Worm (Caenorhabditis elegans) whole organism, L4/young adult: ENCODE data around the gene B0454.26.
"Not testable (repeated sequence)": the region's sequence is repeated elsewhere in the genome, so short reads cannot be mapped to it uniquely, and the experiment has no call there.

Experiments used
- W03F9.2 ChIP-seq: fragments of 150-350 bp; optimal IDR thresholded peaks from 2 replicates; lab custom pipeline; 2014; ENCODE audit warnings: missing biosample characterization, missing genetic modification characterization
- dao-5 ChIP-seq: sonication (generic microtip); optimal IDR thresholded peaks from 2 replicates; lab custom pipeline; 2016; ENCODE audit warnings: missing genotype, missing genetic modification characterization, moderate library complexity, missing compliant biosample characterization
- him-1 ChIP-seq: sonication (generic microtip); optimal IDR thresholded peaks from 2 replicates; lab custom pipeline; 2016; ENCODE audit warnings: missing genotype, missing genetic modification reagents, missing genetic modification characterization, missing compliant biosample characterization

The B0454.26 gene

ce11 chrII:3045422-3045821 lies 7.1 kb upstream of the B0454.26 start:
- TF ChIP-seq dao-5 (tag; lab: Kevin White, UChicago) (no peak), W03F9.2 (tag; lab: Kevin White, UChicago) (no peak), him-1 (tag; lab: Kevin White, UChicago) (no peak)

DNA sequence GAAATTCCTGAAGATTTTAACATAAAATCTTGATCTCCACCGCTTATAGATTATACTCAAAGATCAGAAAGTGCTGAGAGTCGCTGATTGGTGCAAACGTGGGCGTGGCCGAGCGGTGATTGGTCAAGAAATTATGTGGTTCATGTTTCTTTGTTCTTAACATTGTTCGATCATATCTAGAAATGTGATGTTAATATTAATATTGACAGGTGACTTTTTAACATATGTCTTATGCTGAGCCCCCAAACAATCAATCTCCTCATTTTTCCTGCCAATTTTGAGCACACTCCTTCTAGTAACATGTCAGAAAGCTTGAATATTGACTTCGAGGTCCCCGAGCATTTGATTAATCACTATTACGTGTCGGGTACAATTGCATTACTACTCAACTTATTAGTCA lies 5.7 kb upstream of the B0454.26 start, which contains the start of gene sri-29:
Gene sri-29, plus strand, starts transcription at position 301 of the 400 bp plus-strand sequence.
- TF ChIP-seq W03F9.2 (tag; lab: Kevin White, UChicago) (no peak), dao-5 (tag; lab: Kevin White, UChicago) (no peak), him-1 (tag; lab: Kevin White, UChicago) (no peak)

ce11 chrII:3043358-3043757 lies 5.0 kb upstream of the B0454.26 start, which contains the start of gene B0454.8:
Gene B0454.8 (minus strand): TSS chrII:3043458.
- no peak for TF ChIP-seq dao-5 (tag; lab: Kevin White, UChicago)
- no peak for TF ChIP-seq him-1 (tag; lab: Kevin White, UChicago)
- TF ChIP-seq W03F9.2 (tag; lab: Kevin White, UChicago), result no peak

- TF ChIP-seq W03F9.2 (tag; lab: Kevin White, UChicago) (no peak), dao-5 (tag; lab: Kevin White, UChicago) (no peak), him-1 (tag; lab: Kevin White, UChicago) (no peak)
Measured at ce11 chrII:3036344-3036743, 2.0 kb downstream of the B0454.26 start.

DNA sequence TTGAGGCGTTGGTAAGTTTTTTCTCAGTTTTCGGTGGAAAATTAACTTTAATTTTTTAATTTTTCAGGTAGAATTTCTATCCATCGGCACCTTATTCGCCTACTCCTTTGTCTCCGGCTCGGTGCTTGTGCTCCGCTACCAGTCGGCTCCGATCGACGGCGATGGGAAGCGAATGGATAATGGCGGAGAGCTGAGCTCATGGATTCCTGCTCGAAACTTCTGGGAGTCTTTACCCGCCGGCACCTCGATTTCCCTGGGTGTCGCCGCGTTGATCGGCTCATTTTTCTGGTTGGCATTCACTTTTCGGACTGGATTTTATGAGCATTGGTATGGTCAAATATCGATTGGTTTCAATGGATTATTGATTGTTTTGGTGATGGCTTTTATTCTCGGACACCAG lies 3.4 kb downstream of the B0454.26 start:
- TF ChIP-seq W03F9.2 (tag; lab: Kevin White, UChicago), result no peak
- no peak for TF ChIP-seq dao-5 (tag; lab: Kevin White, UChicago)
- no peak for TF ChIP-seq him-1 (tag; lab: Kevin White, UChicago)

ce11 chrII:3032480-3032879 lies 5.9 kb downstream of the B0454.26 start, which contains the start of gene B0454.6:
Gene B0454.6 (plus strand): TSS chrII:3032780.
- TF ChIP-seq dao-5, W03F9.2, him-1 (tag; lab: Kevin White, UChicago): not testable (repeated sequence)

DNA sequence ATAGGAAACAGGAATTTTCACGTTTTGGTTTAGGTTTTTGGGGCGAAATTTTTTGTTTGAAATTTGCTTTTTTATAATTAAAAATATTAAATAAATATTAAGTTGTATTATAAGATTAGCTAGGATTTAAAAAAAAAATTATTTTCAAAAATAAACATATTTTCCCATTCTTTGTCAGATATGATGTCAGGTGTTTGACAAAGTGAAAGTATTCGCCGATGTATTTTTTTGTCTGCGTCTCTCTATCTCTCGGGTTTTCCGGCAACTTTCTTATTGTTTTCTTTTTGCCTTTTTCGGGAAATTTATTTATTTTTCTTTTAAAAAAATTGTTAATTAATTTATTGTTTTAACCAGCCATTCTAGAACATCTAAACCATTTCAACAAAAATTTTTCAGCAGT lies 7.9 kb downstream of the B0454.26 start:
- TF ChIP-seq him-1 (tag; lab: Kevin White, UChicago), result no peak
- no peak for TF ChIP-seq W03F9.2 (tag; lab: Kevin White, UChicago)
- TF ChIP-seq dao-5 (tag; lab: Kevin White, UChicago), result no peak

DNA sequence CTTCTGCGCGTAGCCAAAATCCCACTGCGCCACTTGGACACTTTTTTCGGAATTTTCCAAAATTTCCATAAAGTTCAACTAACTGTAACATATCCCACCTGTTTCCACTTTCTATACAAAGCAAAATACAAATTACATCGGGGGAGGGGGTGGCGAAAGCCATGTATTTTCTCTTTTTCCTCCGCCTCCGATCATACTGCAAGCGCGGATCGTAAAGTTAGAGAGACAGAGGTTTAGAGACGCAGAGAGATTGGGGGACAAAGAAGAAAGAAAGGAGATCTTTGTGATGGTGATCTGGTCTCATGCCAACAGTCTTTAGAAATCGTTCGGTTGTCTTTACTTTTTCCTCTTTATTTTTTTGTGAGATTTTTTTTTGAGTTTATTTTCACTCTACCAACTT lies 10.1 kb downstream of the B0454.26 start:
- TF ChIP-seq dao-5 (tag; lab: Kevin White, UChicago), result no peak
- TF ChIP-seq W03F9.2 (tag; lab: Kevin White, UChicago), result no peak
- TF ChIP-seq him-1 (tag; lab: Kevin White, UChicago), result no peak

ce11 chrII:3024655-3025054 lies 13.7 kb downstream of the B0454.26 start:
- no peak for TF ChIP-seq dao-5 (tag; lab: Kevin White, UChicago)
- no peak for TF ChIP-seq him-1 (tag; lab: Kevin White, UChicago)
- no peak for TF ChIP-seq W03F9.2 (tag; lab: Kevin White, UChicago)

DNA sequence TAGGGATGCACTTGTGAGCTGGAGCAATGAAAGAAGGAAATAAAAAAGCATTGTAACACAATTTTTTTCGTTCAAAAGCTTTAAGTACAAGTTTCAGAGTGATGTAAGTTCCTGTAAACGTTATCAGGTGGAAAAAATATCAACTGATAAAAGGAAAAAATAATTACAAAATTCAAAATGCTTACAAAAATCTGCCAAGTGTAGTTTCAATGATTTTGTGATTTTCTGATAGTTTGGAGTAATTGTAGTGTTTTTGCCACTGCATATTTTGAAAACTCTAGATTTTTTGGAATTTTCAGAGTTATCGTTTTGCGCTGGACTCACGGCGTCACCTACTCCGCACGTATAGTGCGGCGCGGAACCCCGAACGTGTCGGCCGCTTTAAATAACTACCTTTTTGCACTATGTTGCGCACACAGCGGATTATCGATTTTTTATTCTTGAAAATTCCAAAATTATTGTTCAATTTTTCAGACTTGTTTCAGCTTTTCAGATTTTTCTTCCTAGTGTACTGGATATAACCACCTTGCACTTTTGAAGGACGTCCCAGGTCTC lies 14.9 kb downstream of the B0454.26 start, which contains the start of gene clec-2:
Gene clec-2, minus strand, starts transcription at position 51 of the 555 bp plus-strand sequence.
- TF ChIP-seq him-1 (tag; lab: Kevin White, UChicago) (no peak), W03F9.2 (tag; lab: Kevin White, UChicago) (no peak)

- TF ChIP-seq him-1 (tag; lab: Kevin White, UChicago) (no peak), W03F9.2 (tag; lab: Kevin White, UChicago) (no peak)
Measured at ce11 chrII:3020899-3021298, 17.5 kb downstream of the B0454.26 start.

- no peak for TF ChIP-seq W03F9.2 (tag; lab: Kevin White, UChicago)
- no peak for TF ChIP-seq him-1 (tag; lab: Kevin White, UChicago)
- TF ChIP-seq dao-5 (tag; lab: Kevin White, UChicago), result no peak
Measured at ce11 chrII:3019807-3020206, 18.5 kb downstream of the B0454.26 start, which contains the start of gene clec-3. Gene clec-3 (minus strand): TSS chrII:3019907.

DNA sequence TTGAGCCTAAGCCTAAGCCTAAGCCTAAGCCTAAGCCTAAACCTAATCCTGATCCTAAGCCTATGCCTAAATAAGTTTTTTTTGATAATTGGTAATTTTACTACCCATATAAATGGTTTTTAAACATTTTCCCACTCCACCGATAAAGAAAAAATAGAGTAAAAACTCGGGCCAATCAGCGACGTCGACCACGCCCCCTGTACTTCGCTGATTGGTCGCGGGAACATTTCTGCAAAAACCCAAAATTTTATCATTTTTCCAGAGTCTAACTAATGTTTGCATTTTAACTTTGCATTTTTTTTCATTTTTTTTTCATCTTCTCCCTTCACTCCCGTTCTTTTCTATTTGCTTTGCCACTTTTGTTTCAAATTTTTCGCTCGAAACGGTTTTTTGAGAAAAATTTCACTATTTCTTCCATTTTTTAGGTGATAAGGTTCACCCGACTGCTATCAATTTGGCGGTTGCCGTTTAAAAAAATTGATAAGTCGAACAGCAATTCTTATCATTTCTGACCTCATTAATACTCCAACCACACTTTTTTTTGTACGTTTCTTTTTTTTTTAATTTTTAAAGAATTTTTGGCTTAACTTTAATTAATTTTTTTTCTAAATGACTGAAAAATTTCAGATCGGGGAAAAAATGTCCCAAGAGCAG lies 24.0 kb downstream of the B0454.26 start, which contains the start of gene C41H7.2:
Gene C41H7.2, plus strand, starts transcription at position 622 of the 654 bp plus-strand sequence.
- no peak for TF ChIP-seq dao-5 (tag; lab: Kevin White, UChicago)
- TF ChIP-seq W03F9.2 (tag; lab: Kevin White, UChicago), result no peak
- TF ChIP-seq him-1 (tag; lab: Kevin White, UChicago), result no peak
